Worm (Caenorhabditis elegans) whole organism, mixed stage, embryonic: ENCODE data around the gene F48E8.3.

Experiments used
- ceh-83 ChIP-seq: fragments of 200-800 bp; sonication (Bioruptor generic); optimal IDR thresholded peaks from 2 replicates; lab custom pipeline; 2018; ENCODE audit warnings: mild to moderate bottlenecking, missing genetic modification characterization, missing compliant biosample characterization
- ces-1 ChIP-seq: fragments of 150-350 bp; optimal IDR thresholded peaks from 2 replicates; lab custom pipeline; 2014; ENCODE audit warnings: missing biosample characterization, missing genetic modification reagents, missing genetic modification characterization
- elt-3 ChIP-seq: fragments of 150-350 bp; optimal IDR thresholded peaks from 2 replicates; lab custom pipeline; 2014; ENCODE audit warnings: missing biosample characterization, missing genetic modification characterization
- lsy-2 ChIP-seq: fragments of 150-350 bp; optimal IDR thresholded peaks from 2 replicates; lab custom pipeline; 2014; ENCODE audit warnings: missing biosample characterization, missing genetic modification characterization
- nhr-12 ChIP-seq: fragments of 150-350 bp; optimal IDR thresholded peaks from 2 replicates; lab custom pipeline; 2014; ENCODE audit warnings: missing biosample characterization, missing genetic modification characterization
- nhr-28 ChIP-seq: fragments of 150-350 bp; optimal IDR thresholded peaks from 2 replicates; lab custom pipeline; 2014; ENCODE audit warnings: missing biosample characterization, missing genetic modification characterization
- nhr-76 ChIP-seq: sonication (generic microtip); optimal IDR thresholded peaks from 2 replicates; lab custom pipeline; 2017; ENCODE audit warnings: missing biosample characterization, missing genetic modification characterization
- pha-4 ChIP-seq: fragments of 150-350 bp; optimal IDR thresholded peaks from 2 replicates; lab custom pipeline; 2018; ENCODE audit warnings: missing biosample characterization, missing genetic modification reagents, missing genetic modification characterization
- snpc-4 ChIP-seq: fragments of 150-350 bp; optimal IDR thresholded peaks from 2 replicates; lab custom pipeline; 2014; ENCODE audit warnings: missing biosample characterization, missing genetic modification characterization
- unc-120 ChIP-seq: sonication (generic microtip); optimal IDR thresholded peaks from 2 replicates; lab custom pipeline; 2017; ENCODE audit warnings: missing genetic modification characterization, missing compliant biosample characterization; ENCODE audit not compliant: poor library complexity, severe bottlenecking
- unc-39 ChIP-seq: fragments of 150-350 bp; optimal IDR thresholded peaks from 2 replicates; lab custom pipeline; 2014; ENCODE audit warnings: missing biosample characterization, missing genetic modification characterization
- ztf-11 ChIP-seq: fragments of 150-350 bp; optimal IDR thresholded peaks from 2 replicates; lab custom pipeline; 2014; ENCODE audit warnings: missing biosample characterization, missing genetic modification characterization

DNA sequence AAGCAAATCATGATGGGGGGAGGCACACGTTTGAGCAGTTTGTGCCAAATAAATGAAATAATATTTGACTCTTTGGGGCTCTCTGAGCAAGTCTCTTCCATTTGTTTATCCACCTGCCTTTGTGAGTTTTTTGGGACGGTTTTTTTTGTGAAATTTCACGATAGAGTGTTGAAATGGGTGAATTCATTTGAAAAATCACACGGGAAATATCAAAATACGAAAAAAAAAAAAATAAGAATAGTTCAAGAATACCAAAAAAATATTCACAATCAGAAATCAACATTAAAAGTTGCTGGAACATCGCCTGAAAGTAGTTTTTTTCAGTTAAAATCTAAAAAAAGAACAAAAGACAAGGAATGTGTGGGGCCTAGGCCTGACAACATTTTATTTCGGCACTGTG is 51.3 kb downstream of the F48E8.3 start, which contains the start of gene pqn-25:
- TF ChIP-seq nhr-76 (tag; lab: Kevin White, UChicago) (no peak), nhr-28 (tag; lab: Kevin White, UChicago) (no peak), pha-4 (no peak), ztf-11 (no peak), unc-120 (tag; lab: Kevin White, UChicago) (no peak), ceh-83 (GFP tag; lab: Kevin White, UChicago) (no peak), ces-1 (GFP tag; lab: Kevin White, UChicago) (no peak), nhr-12 (tag; lab: Kevin White, UChicago) (no peak), elt-3 (no peak), lsy-2 (no peak), unc-39 (no peak), snpc-4 (no peak)
